Fruit fly (Drosophila melanogaster) whole organism: ENCODE data around the gene Lip3.

Experiments used
- CG8478 ChIP-seq: fragments of >200 bp; optimal IDR thresholded peaks from 2 replicates; lab custom pipeline; 2018; ENCODE audit warnings: inconsistent platforms
- Dll ChIP-seq: fragments of >200 bp; optimal IDR thresholded peaks from 2 replicates; lab custom pipeline; 2017
- EcR ChIP-seq, 2 experiments: fragments of >200 bp; optimal IDR thresholded peaks; 2 replicates each; lab custom pipeline; 2017; ENCODE audit warnings: missing biosample characterization in 2 of 2, missing genetic modification characterization in 2 of 2, missing genetic modification reagents in 2 of 2
- pan ChIP-seq: fragments of >200 bp; optimal IDR thresholded peaks from 2 replicates; lab custom pipeline; 2017
- psq ChIP-seq: fragments of >200 bp; optimal IDR thresholded peaks from 2 replicates; lab custom pipeline; 2017
- usp ChIP-seq: fragments of >200 bp; optimal IDR thresholded peaks from 2 replicates; lab custom pipeline; 2017; ENCODE audit warnings: missing biosample characterization, missing genetic modification characterization, mixed read lengths

Gene Lip3

DNA sequence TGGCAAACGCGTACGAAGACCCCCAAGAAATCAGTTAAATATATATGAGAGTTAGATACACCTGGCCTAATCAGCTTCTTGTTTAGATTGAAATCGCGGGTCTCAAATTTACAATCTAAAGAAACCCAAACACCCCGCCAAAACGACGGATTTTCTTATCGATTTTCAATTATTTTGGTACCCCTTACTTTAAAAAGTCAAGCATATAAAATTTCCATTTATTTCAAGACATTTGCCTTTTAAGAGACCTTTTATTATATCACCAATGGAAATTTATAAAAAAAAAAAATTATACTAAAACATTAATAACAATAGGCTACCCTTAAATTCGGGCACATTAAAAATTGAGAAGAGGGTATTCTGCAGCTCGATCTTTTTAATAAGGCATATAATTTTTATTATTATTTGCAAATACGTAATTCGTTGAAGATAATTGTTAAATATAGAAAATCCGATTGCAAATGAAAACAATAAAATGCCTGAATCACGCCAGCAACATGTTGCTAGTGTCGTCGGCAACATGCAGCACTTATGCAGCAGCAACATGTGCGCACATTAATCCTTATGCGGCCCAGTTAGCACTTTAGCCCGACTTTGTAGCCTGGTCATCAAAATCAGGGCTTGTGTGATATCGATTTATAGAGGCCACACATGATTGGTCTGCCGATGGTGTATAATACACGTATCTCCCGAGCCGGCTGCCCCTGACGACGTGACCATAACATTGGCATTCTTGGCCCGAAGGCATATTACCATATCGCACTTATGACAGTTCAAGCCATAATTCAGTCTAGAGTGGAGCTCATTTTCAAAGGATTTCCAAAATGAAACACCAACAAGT is at the start of gene Lip3, which contains the start of gene CG34309:
Lip3 (minus strand) TSS at position 65 of the 841 bp plus-strand sequence.
CG34309 (plus strand) TSS at position 791 of the 841 bp plus-strand sequence.
- peak; percentile 53 for TF ChIP-seq pan
- no peak for TF ChIP-seq psq

DNA sequence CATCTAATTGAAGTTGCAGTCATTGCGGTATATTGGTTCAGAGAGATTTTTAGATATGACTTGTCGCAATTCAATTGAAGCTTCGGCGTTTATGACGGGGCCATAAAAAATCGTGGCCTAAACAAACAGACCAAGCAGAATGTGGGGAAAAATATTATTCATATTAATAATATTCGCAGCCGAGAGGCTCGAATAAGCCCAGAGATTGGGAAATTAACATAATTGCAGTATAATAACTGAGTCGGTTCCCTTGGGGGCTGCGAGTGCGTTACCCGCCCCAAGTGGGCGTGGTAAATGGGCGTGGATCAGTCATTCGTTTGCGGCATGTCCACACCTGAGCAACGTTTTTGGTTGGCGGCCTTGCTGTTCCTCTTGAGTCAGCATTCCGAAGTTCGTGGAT is 48.3 kb upstream of the Lip3 start, which contains the start of gene Ir87a:
Ir87a (plus strand) TSS at position 301 of the 400 bp plus-strand sequence.
- no peak for TF ChIP-seq CG8478
- TF ChIP-seq psq, result no peak
- TF ChIP-seq pan, result no peak
- no peak for TF ChIP-seq Dll (lab: Kevin White, UChicago)
- no peak for TF ChIP-seq EcR (GFP tag; optimal IDR thresholded peaks at IDR 0.05; lab: Kevin White, UChicago)
- TF ChIP-seq usp (GFP tag; lab: Kevin White, UChicago), result no peak

DNA sequence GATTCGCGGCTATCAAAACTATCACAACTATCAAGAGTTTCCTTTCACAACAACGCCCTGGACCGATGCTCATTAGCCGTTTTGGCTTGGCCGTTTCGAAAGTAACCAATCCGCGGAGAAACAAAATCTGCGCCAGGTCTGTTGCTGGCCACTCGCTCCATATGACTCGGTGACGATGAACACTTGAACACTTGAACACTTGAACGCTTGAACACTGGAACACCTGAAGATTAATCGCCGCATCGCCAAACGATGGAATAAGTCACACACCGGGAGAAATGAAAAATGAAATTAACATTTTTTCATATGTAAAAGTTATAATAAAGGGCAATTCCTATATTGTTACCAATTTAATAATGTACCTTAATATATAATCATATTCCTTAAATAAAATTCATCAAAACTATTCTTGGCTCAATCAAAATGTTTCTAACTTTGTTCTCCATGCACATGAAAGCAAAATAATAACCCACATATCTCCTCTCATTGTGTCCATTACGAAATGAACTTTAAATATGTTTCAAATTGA is 45.4 kb upstream of the Lip3 start:
- no peak for TF ChIP-seq pan
- no peak for TF ChIP-seq CG8478
- no peak for TF ChIP-seq EcR (GFP tag; optimal IDR thresholded peaks at IDR 0.05; lab: Kevin White, UChicago)
- no peak for TF ChIP-seq usp (GFP tag; lab: Kevin White, UChicago)
- no peak for TF ChIP-seq Dll (lab: Kevin White, UChicago)
- TF ChIP-seq psq, result no peak

DNA sequence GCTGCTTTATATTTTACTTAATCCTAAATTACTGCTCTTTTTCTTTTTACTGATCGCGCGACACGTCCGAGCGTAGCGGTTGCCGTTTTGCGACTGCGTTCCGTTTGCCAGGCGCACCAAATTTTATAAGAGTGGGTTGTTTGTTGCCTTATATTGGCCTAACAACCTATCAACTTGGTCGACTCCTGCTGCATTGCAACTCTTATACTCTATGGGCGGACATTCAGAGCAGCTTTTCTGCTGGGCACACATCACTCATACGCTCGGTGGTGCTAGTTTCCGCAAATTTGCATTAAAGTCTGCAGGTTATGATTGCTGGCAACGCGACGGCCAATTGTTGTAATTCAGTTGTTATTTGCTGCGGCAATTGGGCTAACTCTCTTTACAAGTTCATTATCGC is 43.5 kb upstream of the Lip3 start, which contains the start of gene yellow-e:
yellow-e (minus strand) TSS at position 101 of the 400 bp plus-strand sequence.
- TF ChIP-seq Dll (lab: Kevin White, UChicago) (no peak), EcR (GFP tag; optimal IDR thresholded peaks at IDR 0.05; lab: Kevin White, UChicago) (no peak), pan (no peak), CG8478 (no peak)

DNA sequence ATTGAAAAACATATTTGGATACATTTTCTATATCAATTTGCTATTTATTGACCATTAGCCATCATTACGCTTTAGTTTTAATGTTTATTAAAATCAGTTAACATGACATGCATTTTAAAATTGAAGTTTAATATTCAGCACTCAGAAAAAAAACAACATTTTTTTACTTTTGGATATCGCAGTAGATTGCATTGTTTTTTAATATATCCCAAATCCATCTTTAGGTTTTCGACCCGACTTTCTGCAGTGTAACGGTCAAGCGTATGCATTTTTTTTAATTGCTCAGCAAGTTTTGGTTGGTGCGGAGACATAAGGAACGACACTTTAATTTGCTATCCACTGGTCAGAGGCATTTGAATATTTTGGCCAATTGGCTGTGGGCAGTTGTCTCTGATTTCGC is 41.0 kb upstream of the Lip3 start:
- TF ChIP-seq usp (GFP tag; lab: Kevin White, UChicago) (no peak), CG8478 (no peak), pan (no peak), EcR (GFP tag; optimal IDR thresholded peaks at IDR 0.05; lab: Kevin White, UChicago) (no peak), Dll (lab: Kevin White, UChicago) (no peak), psq (no peak)

DNA sequence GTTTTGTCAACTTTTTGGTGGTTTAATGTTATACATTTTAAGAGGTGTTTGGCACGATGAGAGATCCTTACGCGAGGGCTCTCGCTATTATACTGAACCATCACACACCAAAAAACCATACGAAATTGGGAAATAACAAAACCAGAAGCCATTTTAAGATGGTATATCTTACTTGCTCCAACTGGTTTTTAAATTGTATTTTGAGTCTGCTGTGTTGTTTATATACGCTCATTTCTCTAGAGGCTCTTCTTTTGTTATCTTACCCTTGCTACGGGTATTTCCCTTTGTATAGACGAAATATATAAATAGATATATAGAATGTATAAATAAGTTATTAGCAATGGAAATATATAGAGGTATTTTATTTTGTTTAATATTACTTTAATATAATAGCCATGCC is 35.2 kb upstream of the Lip3 start, which contains the start of gene yellow-e2:
yellow-e2 (minus strand) TSS at position 101 of the 400 bp plus-strand sequence.
- no peak for TF ChIP-seq usp (GFP tag; lab: Kevin White, UChicago)
- no peak for TF ChIP-seq psq
- no peak for TF ChIP-seq Dll (lab: Kevin White, UChicago)
- no peak for TF ChIP-seq CG8478
- no peak for TF ChIP-seq pan
- no peak for TF ChIP-seq EcR (GFP tag; optimal IDR thresholded peaks at IDR 0.05; lab: Kevin White, UChicago)

DNA sequence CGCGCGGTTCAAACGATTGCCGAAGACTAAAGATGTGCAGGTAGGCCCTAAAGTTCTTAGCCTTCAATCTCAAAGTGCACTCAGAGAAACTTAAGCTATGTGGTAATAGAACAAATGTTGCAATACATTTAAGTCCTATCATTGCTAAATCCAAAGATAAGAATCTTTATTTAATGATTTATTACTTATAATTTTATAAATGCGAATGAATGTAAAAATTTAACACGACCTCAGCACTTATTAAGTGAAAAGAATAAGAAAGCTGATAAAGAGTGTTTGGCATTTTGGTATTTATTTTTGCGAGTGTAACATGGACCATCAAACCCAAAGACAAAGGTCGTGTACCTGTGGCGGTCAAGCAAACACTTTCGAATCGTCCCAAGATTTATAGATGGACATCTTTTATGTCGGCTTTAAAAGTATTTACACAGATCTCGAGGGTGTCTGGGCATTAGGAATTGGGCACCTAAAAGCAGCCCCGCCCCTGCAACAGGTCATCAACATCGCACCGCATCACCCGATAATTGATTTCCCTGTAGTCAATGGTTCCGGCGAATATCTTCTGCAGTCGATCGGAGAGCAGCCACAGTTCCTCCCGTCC is 33.2 kb upstream of the Lip3 start, which contains the start of gene yellow-e3:
yellow-e3 (minus strand) TSS at position 30 of the 601 bp plus-strand sequence.
- no peak for TF ChIP-seq psq

DNA sequence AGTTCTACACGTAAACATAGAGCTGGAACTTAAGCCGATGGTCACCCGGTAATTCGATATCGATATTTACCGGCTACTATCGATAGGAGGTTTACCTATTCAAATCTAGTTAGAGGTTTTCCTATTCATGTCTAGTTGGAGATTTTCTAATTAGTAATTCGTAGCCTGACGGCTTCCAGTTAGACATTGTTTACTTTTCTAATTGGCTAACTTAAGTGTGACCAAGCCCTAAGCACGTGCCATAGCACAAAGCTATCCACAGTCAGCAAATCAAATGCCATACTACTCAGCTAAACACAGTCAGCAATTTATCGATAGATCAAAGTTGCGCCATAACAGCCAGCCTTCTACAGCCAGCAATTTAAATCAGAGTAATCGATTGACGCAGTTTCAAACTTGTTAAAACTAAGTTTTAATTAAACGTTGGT is 31.3 kb upstream of the Lip3 start, which contains the start of gene Dpm3:
Dpm3 (minus strand) TSS at position 20 of the 428 bp plus-strand sequence.
- TF ChIP-seq EcR (GFP tag; optimal IDR thresholded peaks at IDR 0.05; lab: Kevin White, UChicago) (no peak), Dll (lab: Kevin White, UChicago) (no peak), CG8478 (no peak), usp (GFP tag; lab: Kevin White, UChicago) (no peak), pan (no peak), psq (no peak)

DNA sequence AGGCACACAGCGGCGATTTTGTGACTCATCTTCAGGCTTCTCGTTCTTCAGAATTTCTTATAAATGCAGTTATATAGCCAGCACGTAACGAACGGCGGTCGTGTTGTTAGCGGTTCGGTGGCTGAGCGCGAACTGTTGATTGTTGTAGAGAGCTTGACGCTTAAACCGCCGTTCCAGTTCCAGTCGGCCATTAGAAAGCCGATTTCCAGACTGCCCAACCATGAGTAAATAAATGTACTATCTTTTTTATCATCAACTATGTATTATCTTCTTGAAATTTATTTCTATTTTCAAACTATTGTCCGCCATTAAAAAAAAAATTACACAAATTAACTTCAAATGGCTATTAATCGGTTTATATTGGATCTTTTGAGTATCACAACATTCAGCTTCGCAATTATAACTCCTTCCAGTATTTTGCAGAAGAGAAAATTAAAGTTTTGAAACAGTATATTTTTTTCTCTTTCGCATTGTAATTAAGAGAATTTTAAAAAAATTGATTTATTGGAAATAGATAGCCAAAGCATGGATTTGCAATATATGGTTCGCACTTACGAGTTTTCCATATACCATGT is 30.1 kb upstream of the Lip3 start, which contains the start of gene GILT1:
GILT1 (minus strand) TSS at position 141 of the 575 bp plus-strand sequence.
- TF ChIP-seq EcR (GFP tag; optimal IDR thresholded peaks at IDR 0.05; lab: Kevin White, UChicago) (no peak), psq (no peak)

DNA sequence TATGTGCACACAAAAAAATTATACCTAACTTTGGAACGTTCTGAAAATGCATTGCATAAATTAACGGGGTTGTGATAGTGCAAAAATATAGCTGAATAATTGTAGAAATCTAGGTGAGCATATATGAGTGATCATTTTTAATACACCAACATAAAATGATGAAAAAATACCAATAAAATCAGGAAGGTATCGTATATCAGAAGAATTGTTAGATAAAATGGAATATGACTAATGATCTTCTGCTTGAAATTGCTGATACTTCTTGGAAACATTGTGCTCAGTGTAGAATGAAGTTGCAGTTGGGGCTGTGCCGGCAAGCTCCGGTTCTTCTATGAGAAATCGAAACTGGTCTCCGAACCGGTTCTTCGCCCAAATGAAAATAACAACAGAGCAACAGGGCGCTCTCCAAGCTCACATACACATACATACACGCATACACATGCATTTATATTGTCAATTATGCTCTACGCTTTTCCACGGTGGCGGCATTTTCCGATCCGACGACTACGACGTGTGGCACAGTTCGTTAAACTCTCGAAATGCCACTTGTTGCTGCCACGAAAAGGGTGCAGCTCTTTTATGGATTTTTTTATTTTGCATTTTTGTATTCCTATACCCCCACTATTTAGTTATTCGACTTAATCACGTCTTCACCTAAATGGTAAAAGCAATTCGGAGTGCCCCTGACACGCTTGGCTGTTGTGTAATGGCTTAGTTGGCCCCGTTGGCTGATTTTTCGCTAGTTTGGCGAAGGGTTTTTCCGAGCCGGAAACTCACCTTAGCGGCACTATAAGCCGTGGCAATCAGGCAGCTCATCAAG is 29.4 kb upstream of the Lip3 start:
- TF ChIP-seq EcR (GFP tag; optimal IDR thresholded peaks at IDR 0.05; lab: Kevin White, UChicago), result peak in 1 of 2 experiments; percentile 75
- no peak for TF ChIP-seq pan
- TF ChIP-seq usp (GFP tag; lab: Kevin White, UChicago), result no peak

DNA sequence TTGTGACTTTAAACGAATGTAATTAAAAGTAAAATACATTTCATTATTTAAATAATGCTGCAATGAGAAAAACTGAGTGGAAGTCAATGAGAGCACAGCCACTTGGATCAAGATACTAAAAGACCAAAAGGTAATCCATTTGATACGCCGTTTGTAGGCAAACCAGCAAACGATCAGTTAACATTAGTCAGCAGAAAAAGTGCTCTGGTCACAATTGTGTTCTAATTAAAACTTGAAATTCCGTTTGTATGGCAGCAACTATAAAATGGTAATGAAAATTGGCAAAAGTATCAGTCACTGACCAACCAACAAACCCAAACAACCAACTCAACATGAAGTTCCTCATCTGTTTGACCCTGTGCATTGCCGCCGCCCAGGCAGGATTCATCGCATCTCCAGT is 25.8 kb upstream of the Lip3 start, which contains the start of gene CG14377:
CG14377 (plus strand) TSS at position 301 of the 400 bp plus-strand sequence.
- TF ChIP-seq EcR (GFP tag; optimal IDR thresholded peaks at IDR 0.05; lab: Kevin White, UChicago), result no peak
- TF ChIP-seq psq, result no peak
- TF ChIP-seq Dll (lab: Kevin White, UChicago), result no peak
- TF ChIP-seq CG8478, result no peak
- TF ChIP-seq usp (GFP tag; lab: Kevin White, UChicago), result no peak
- TF ChIP-seq pan, result no peak

DNA sequence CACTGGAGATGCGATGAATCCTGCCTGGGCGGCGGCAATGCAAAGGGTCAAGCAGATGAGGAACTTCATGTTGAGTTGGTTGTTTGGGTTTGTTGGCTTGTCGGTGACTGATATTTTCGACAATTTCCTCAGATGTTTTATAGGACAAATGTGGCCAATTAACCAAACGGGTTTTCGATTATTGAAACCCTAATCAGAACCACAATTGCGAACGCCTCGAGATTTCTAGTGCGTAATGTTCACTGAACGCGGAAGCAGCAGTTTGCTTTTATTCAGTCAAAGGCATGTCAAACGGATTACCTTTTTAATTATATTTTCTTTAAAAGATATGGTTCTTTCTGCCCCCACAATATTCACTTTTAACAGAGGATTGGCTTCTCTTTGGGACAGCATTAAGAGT is 25.3 kb upstream of the Lip3 start, which contains the start of gene CG14374:
CG14374 (minus strand) TSS at position 101 of the 400 bp plus-strand sequence.
- no peak for TF ChIP-seq psq
- TF ChIP-seq usp (GFP tag; lab: Kevin White, UChicago), result no peak
- no peak for TF ChIP-seq Dll (lab: Kevin White, UChicago)
- no peak for TF ChIP-seq pan
- TF ChIP-seq EcR (GFP tag; optimal IDR thresholded peaks at IDR 0.05; lab: Kevin White, UChicago), result no peak
- TF ChIP-seq CG8478, result no peak
